Fruit fly (Drosophila melanogaster): ENCODE data around the gene alpha-Man-IIa.

The alpha-Man-IIa gene

dm6 chr3R:9430344-9431253 lies 18.3 kb downstream of the alpha-Man-IIa start:
- TF ChIP-seq Myc (optimal IDR thresholded peaks at IDR 0.05) (no peak), psq (optimal IDR thresholded peaks at IDR 0.05) (no peak), h (optimal IDR thresholded peaks at IDR 0.05) (no peak), ttk (optimal IDR thresholded peaks at IDR 0.05) (no peak), insv (optimal IDR thresholded peaks at IDR 0.05) (no peak), Sin3A (optimal IDR thresholded peaks at IDR 0.05) (no peak)

- TF ChIP-seq psq (optimal IDR thresholded peaks at IDR 0.05) (no peak), Myc (optimal IDR thresholded peaks at IDR 0.05) (no peak), Sin3A (optimal IDR thresholded peaks at IDR 0.05) (no peak), h (optimal IDR thresholded peaks at IDR 0.05) (no peak), insv (optimal IDR thresholded peaks at IDR 0.05) (no peak), ttk (optimal IDR thresholded peaks at IDR 0.05) (no peak)
These were observed 20.9 kb downstream of the alpha-Man-IIa start for dm6 chr3R:9433270-9433669.

dm6 chr3R:9433774-9434173 lies 21.4 kb downstream of the alpha-Man-IIa start:
- no peak for TF ChIP-seq h (optimal IDR thresholded peaks at IDR 0.05)
- no peak for TF ChIP-seq Sin3A (optimal IDR thresholded peaks at IDR 0.05)
- TF ChIP-seq insv (optimal IDR thresholded peaks at IDR 0.05), result no peak
- TF ChIP-seq ttk (optimal IDR thresholded peaks at IDR 0.05), result no peak
- no peak for TF ChIP-seq psq (optimal IDR thresholded peaks at IDR 0.05)
- no peak for TF ChIP-seq Myc (optimal IDR thresholded peaks at IDR 0.05)

- TF ChIP-seq insv (optimal IDR thresholded peaks at IDR 0.05) (no peak), Myc (optimal IDR thresholded peaks at IDR 0.05) (no peak), ttk (optimal IDR thresholded peaks at IDR 0.05) (no peak)
These were observed 22.4 kb downstream of the alpha-Man-IIa start for dm6 chr3R:9434543-9435407.

- TF ChIP-seq Myc (optimal IDR thresholded peaks at IDR 0.05), result no peak
- no peak for TF ChIP-seq Sin3A (optimal IDR thresholded peaks at IDR 0.05)
- TF ChIP-seq ttk (optimal IDR thresholded peaks at IDR 0.05), result no peak
- no peak for TF ChIP-seq h (optimal IDR thresholded peaks at IDR 0.05)
- no peak for TF ChIP-seq psq (optimal IDR thresholded peaks at IDR 0.05)
These were observed 23.6 kb downstream of the alpha-Man-IIa start for dm6 chr3R:9435898-9436297.

dm6 chr3R:9436358-9436972 lies 24.1 kb downstream of the alpha-Man-IIa start:
- TF ChIP-seq ttk (optimal IDR thresholded peaks at IDR 0.05) (no peak), Myc (optimal IDR thresholded peaks at IDR 0.05) (no peak), h (optimal IDR thresholded peaks at IDR 0.05) (no peak), insv (optimal IDR thresholded peaks at IDR 0.05) (no peak), psq (optimal IDR thresholded peaks at IDR 0.05) (no peak), Sin3A (optimal IDR thresholded peaks at IDR 0.05) (no peak)

dm6 chr3R:9437618-9438017 lies 25.3 kb downstream of the alpha-Man-IIa start:
- no peak for TF ChIP-seq psq (optimal IDR thresholded peaks at IDR 0.05)
- no peak for TF ChIP-seq insv (optimal IDR thresholded peaks at IDR 0.05)
- no peak for TF ChIP-seq Myc (optimal IDR thresholded peaks at IDR 0.05)
- no peak for TF ChIP-seq ttk (optimal IDR thresholded peaks at IDR 0.05)
- TF ChIP-seq Sin3A (optimal IDR thresholded peaks at IDR 0.05), result no peak
- no peak for TF ChIP-seq h (optimal IDR thresholded peaks at IDR 0.05)

- TF ChIP-seq h (optimal IDR thresholded peaks at IDR 0.05), result no peak
- TF ChIP-seq psq (optimal IDR thresholded peaks at IDR 0.05), result no peak
- no peak for TF ChIP-seq ttk (optimal IDR thresholded peaks at IDR 0.05)
- TF ChIP-seq insv (optimal IDR thresholded peaks at IDR 0.05), result no peak
- no peak for TF ChIP-seq Sin3A (optimal IDR thresholded peaks at IDR 0.05)
- no peak for TF ChIP-seq Myc (optimal IDR thresholded peaks at IDR 0.05)
These were observed 28.8 kb downstream of the alpha-Man-IIa start for dm6 chr3R:9441134-9441533.

- no peak for TF ChIP-seq psq (optimal IDR thresholded peaks at IDR 0.05)
- TF ChIP-seq Sin3A (optimal IDR thresholded peaks at IDR 0.05), result no peak
- no peak for TF ChIP-seq Myc (optimal IDR thresholded peaks at IDR 0.05)
- TF ChIP-seq h (optimal IDR thresholded peaks at IDR 0.05), result no peak
- no peak for TF ChIP-seq ttk (optimal IDR thresholded peaks at IDR 0.05)
- TF ChIP-seq insv (optimal IDR thresholded peaks at IDR 0.05), result no peak
These were observed 29.6 kb downstream of the alpha-Man-IIa start for dm6 chr3R:9441996-9442395.

dm6 chr3R:9448320-9448719 lies 36.0 kb downstream of the alpha-Man-IIa start:
- TF ChIP-seq insv (optimal IDR thresholded peaks at IDR 0.05), result no peak
- no peak for TF ChIP-seq h (optimal IDR thresholded peaks at IDR 0.05)
- TF ChIP-seq ttk (optimal IDR thresholded peaks at IDR 0.05), result no peak
- no peak for TF ChIP-seq Sin3A (optimal IDR thresholded peaks at IDR 0.05)
- no peak for TF ChIP-seq Myc (optimal IDR thresholded peaks at IDR 0.05)
- no peak for TF ChIP-seq psq (optimal IDR thresholded peaks at IDR 0.05)

- TF ChIP-seq h (optimal IDR thresholded peaks at IDR 0.05) (no peak), Sin3A (optimal IDR thresholded peaks at IDR 0.05) (no peak), Myc (optimal IDR thresholded peaks at IDR 0.05) (no peak), insv (optimal IDR thresholded peaks at IDR 0.05) (no peak), ttk (optimal IDR thresholded peaks at IDR 0.05) (no peak), psq (optimal IDR thresholded peaks at IDR 0.05) (no peak)
These were observed 38.3 kb downstream of the alpha-Man-IIa start for dm6 chr3R:9450672-9451071.

- TF ChIP-seq Myc (optimal IDR thresholded peaks at IDR 0.05), result no peak
- no peak for TF ChIP-seq Sin3A (optimal IDR thresholded peaks at IDR 0.05)
- TF ChIP-seq h (optimal IDR thresholded peaks at IDR 0.05), result no peak
- TF ChIP-seq ttk (optimal IDR thresholded peaks at IDR 0.05), result no peak
These were observed 42.6 kb downstream of the alpha-Man-IIa start for dm6 chr3R:9454980-9455379.

All from Kc167 (cell line).